Fruit fly (Drosophila melanogaster): ENCODE results near the gene cup.

- TF ChIP-seq CTCF (optimal IDR thresholded peaks at IDR 0.05) (no peak), CG8478 (optimal IDR thresholded peaks at IDR 0.05) (no peak)
Observed at dm6 chr2L:6667719-6668325, 4.4 kb downstream of the cup start, which contains the start of gene Galt.
